1 fruit fly cellular context compared by ENCODE assay signal in the genomic region with DNA sequence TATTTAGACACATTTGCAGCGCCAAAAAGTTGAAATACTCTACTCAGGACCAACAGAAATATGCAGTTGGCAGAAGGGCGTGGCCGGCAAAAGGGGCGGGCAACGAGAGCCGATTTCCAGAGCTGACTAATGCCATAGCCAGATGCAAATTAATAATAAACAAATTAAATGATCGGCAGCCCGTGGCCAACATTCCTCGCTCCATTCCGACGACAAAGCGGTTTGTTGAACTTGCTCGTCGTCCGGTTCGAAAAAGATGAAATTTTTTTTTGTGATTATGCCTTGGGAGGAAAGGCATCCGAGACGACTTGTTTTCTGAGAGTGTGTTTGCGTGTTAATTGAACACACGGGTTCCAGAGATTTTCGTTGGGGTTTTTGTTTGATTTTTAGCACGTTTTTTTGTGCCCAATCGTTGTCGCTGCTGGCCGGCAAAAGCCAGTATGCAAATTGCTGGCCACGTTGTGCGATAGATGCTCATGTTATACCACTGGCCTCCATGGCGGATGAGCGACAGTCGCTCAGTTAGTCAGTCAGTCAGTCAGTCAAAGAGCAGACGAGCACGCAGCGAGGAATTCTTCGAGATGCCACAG.
A peak's percentile ranks its signal among the peaks of the same experiment; 100 is the strongest.
TF ChIP-seq lines count a peak whose summit lies in the region.

No protein-coding gene starts in this region.

TF ChIP-seq in whole organism, embryonic, 481 proteins besides CTCF, POLR2A, EP300 and RAD21 (continued from another document):
- TF ChIP-seq tin (GFP tag; optimal IDR thresholded peaks at IDR 0.05; lab: Kevin White, UChicago) (no peak), vvl (GFP tag; IDR thresholded peaks at IDR 0.05; lab: Robert Waterston, UW) (0 out of 2 replicates have a peak, but pooled peaks have one; percentile 12), caup (GFP tag; optimal IDR thresholded peaks at IDR 0.05; lab: Kevin White, UChicago; ENCODE audit: severe bottlenecking) (no peak), CG8281 (tag; optimal IDR thresholded peaks at IDR 0.05; lab: Kevin White, UChicago) (peak; percentile 49), CG8089 (GFP tag; optimal IDR thresholded peaks at IDR 0.05; lab: Kevin White, UChicago) (no peak), CG14667 (GFP tag; IDR thresholded peaks at IDR 0.05; lab: Robert Waterston, UW) (no peak), kni (GFP tag; optimal IDR thresholded peaks at IDR 0.05; lab: Kevin White, UChicago) (peak; percentile 29), abd-A (tag; optimal IDR thresholded peaks at IDR 0.05; lab: Kevin White, UChicago) (peak; percentile 30), sqz (GFP tag; optimal IDR thresholded peaks at IDR 0.05; lab: Kevin White, UChicago) (peak; percentile 35), ham (GFP tag; IDR thresholded peaks at IDR 0.05; lab: Robert Waterston, UW) (no peak), H15 (GFP tag; IDR thresholded peaks at IDR 0.05; lab: Robert Waterston, UW) (no peak), Spps (tag; optimal IDR thresholded peaks at IDR 0.05; lab: Kevin White, UChicago) (no peak), tgo (GFP tag; IDR thresholded peaks at IDR 0.05; lab: Robert Waterston, UW) (no peak), pnt (GFP tag; optimal IDR thresholded peaks at IDR 0.05; lab: Kevin White, UChicago) (no peak), Fer1 (GFP tag; optimal IDR thresholded peaks at IDR 0.05; lab: Kevin White, UChicago) (no peak), Ravus (GFP tag; IDR thresholded peaks at IDR 0.05; lab: Robert Waterston, UW) (no peak), Ets65A (GFP tag; lab: Kevin White, UChicago) (peak; percentile 39), hb (GFP tag; IDR thresholded peaks at IDR 0.05; lab: Robert Waterston, UW; ENCODE audit: partially characterized antibody) (no peak), pum (GFP tag; optimal IDR thresholded peaks at IDR 0.05; lab: Kevin White, UChicago) (no peak), kah (GFP tag; optimal IDR thresholded peaks at IDR 0.05; lab: Kevin White, UChicago) (no peak), onecut (GFP tag; IDR thresholded peaks at IDR 0.05; lab: Robert Waterston, UW) (no peak), CG10543 (GFP tag; optimal IDR thresholded peaks at IDR 0.05; lab: Kevin White, UChicago) (peak; percentile 17), CG8388 (GFP tag; optimal IDR thresholded peaks at IDR 0.05; lab: Kevin White, UChicago) (no peak), Pdp1 (GFP tag; optimal IDR thresholded peaks at IDR 0.05; lab: Kevin White, UChicago) (peak in 1 of 2 experiments; percentile 20), CG8944 (GFP tag; optimal IDR thresholded peaks at IDR 0.05; lab: Kevin White, UChicago) (no peak), exex (tag; optimal IDR thresholded peaks at IDR 0.05; lab: Kevin White, UChicago) (no peak)
